Worm (Caenorhabditis elegans) whole organism, L3 larva: ENCODE data around the gene mec-2.

ENCODE experiments used
- aly-2 ChIP-seq: fragments of 150-350 bp; optimal IDR thresholded peaks from 2 replicates; lab custom pipeline; 2014; ENCODE audit warnings: missing biosample characterization, missing genetic modification characterization
- ceh-16 ChIP-seq: sonication (generic microtip); optimal IDR thresholded peaks from 2 replicates; lab custom pipeline; 2017; ENCODE audit warnings: missing biosample characterization, missing genetic modification characterization
- egl-27 ChIP-seq: sonication (generic microtip); optimal IDR thresholded peaks from 4 replicates; lab custom pipeline; 2017; ENCODE audit warnings: missing biosample characterization, missing genetic modification reagents, missing genetic modification characterization
- elt-2 ChIP-seq: sonication (generic microtip); optimal IDR thresholded peaks from 2 replicates; lab custom pipeline; 2016; ENCODE audit warnings: missing genetic modification reagents, mild to moderate bottlenecking, missing genetic modification characterization, missing compliant biosample characterization
- fkh-10 ChIP-seq: sonication (generic microtip); optimal IDR thresholded peaks from 2 replicates; lab custom pipeline; 2017; ENCODE audit warnings: missing biosample characterization, missing genetic modification reagents, missing genetic modification characterization
- fos-1 ChIP-seq: fragments of 150-350 bp; optimal IDR thresholded peaks from 2 replicates; lab custom pipeline; 2014; ENCODE audit warnings: missing biosample characterization, missing genetic modification characterization
- mdl-1 ChIP-seq: fragments of 150-350 bp; optimal IDR thresholded peaks from 2 replicates; lab custom pipeline; 2014; ENCODE audit warnings: missing biosample characterization, missing genetic modification characterization
- nhr-28 ChIP-seq: fragments of 150-350 bp; optimal IDR thresholded peaks from 2 replicates; lab custom pipeline; 2014; ENCODE audit warnings: missing biosample characterization, missing genetic modification characterization
- nhr-76 ChIP-seq: fragments of 150-350 bp; sonication (generic microtip); optimal IDR thresholded peaks from 5 replicates; lab custom pipeline; 2014; ENCODE audit warnings: missing biosample characterization, missing genetic modification characterization
- pha-4 ChIP-seq: fragments of 150-350 bp; optimal IDR thresholded peaks from 2 replicates; lab custom pipeline; 2014; ENCODE audit warnings: missing biosample characterization, missing genetic modification reagents, missing genetic modification characterization
- skn-1 ChIP-seq: fragments of 150-350 bp; optimal IDR thresholded peaks from 2 replicates; lab custom pipeline; 2014; ENCODE audit warnings: missing biosample characterization, missing genetic modification characterization
- snpc-4 ChIP-seq: fragments of 150-350 bp; optimal IDR thresholded peaks from 2 replicates; lab custom pipeline; 2014; ENCODE audit warnings: missing biosample characterization, missing genetic modification characterization
- tbx-2 ChIP-seq: sonication (generic microtip); optimal IDR thresholded peaks from 2 replicates; lab custom pipeline; 2016; ENCODE audit warnings: mild to moderate bottlenecking, missing genetic modification characterization, missing compliant biosample characterization

- TF ChIP-seq egl-27 (tag; lab: Kevin White, UChicago) (no peak), fos-1 (tag; lab: Kevin White, UChicago) (no peak), fkh-10 (GFP tag; lab: Kevin White, UChicago) (no peak), mdl-1 (tag; lab: Kevin White, UChicago) (no peak), nhr-76 (no peak), snpc-4 (tag; lab: Kevin White, UChicago) (no peak), skn-1 (no peak), pha-4 (tag; lab: Kevin White, UChicago) (no peak), tbx-2 (tag; lab: Kevin White, UChicago) (no peak), elt-2 (tag; lab: Kevin White, UChicago) (no peak), aly-2 (tag; lab: Kevin White, UChicago) (no peak), nhr-28 (tag; lab: Kevin White, UChicago) (no peak), ceh-16 (tag; lab: Kevin White, UChicago) (no peak)
These were observed 63.5 kb downstream of the mec-2 start for ce11 chrX:5631008-5631407.
